Worm (Caenorhabditis elegans) whole organism, young adult: ENCODE measurements around the gene M03C11.3.

Source experiments
- C06A6.2 ChIP-seq: fragments of 200-800 bp; sonication (Bioruptor generic); conservative IDR thresholded peaks from 2 replicates; pipeline ENCODE4 v1.3.6; 2022; ENCODE audit warnings: missing genetic modification characterization, missing compliant biosample characterization
- F23B12.7 ChIP-seq: sonication (generic microtip); optimal IDR thresholded peaks from 2 replicates; lab custom pipeline; 2017; ENCODE audit warnings: missing genetic modification characterization, mild to moderate bottlenecking, missing compliant biosample characterization, antibody characterized with exemption, moderate library complexity; ENCODE audit not compliant: insufficient read depth
- F37B4.10 ChIP-seq: fragments of 200-800 bp; sonication (Bioruptor generic); IDR thresholded peaks from 2 replicates; pipeline ENCODE4 v1.3.6; 2022; ENCODE audit warnings: missing genetic modification characterization, missing compliant biosample characterization
- F49E8.2 ChIP-seq: sonication (generic microtip); optimal IDR thresholded peaks from 3 replicates; lab custom pipeline; 2017; ENCODE audit warnings: missing genetic modification characterization, mild to moderate bottlenecking, missing compliant biosample characterization, antibody characterized with exemption, moderate library complexity; ENCODE audit not compliant: insufficient read depth
- F55B11.4 ChIP-seq: sonication (generic microtip); optimal IDR thresholded peaks from 2 replicates; lab custom pipeline; 2016; ENCODE audit warnings: missing compliant biosample characterization, missing genetic modification characterization, borderline replicate concordance; ENCODE audit not compliant: insufficient read depth
- Y53G8AR.9 ChIP-seq: fragments of 200-800 bp; sonication (Bioruptor generic); conservative IDR thresholded peaks from 2 replicates; pipeline ENCODE4 v1.3.6; 2022; ENCODE audit warnings: missing genetic modification reagents, missing genetic modification characterization, missing compliant biosample characterization
- Y67H2A.10 ChIP-seq: fragments of 200-800 bp; sonication (Bioruptor generic); conservative IDR thresholded peaks from 2 replicates; pipeline ENCODE4 v1.3.6; 2022; ENCODE audit warnings: missing genetic modification reagents, missing genetic modification characterization, missing compliant biosample characterization
- Y95B8A.8 ChIP-seq: fragments of 200-800 bp; sonication (Bioruptor generic); IDR thresholded peaks from 2 replicates; pipeline ENCODE4 v1.3.6; 2022; ENCODE audit warnings: missing genetic modification reagents, missing genetic modification characterization, missing compliant biosample characterization
- aptf-2 ChIP-seq: fragments of 200-800 bp; sonication (Bioruptor generic); conservative IDR thresholded peaks from 2 replicates; pipeline ENCODE4 v1.3.6; 2022; ENCODE audit warnings: missing genetic modification reagents, missing genetic modification characterization, missing compliant biosample characterization
- atf-7 ChIP-seq: sonication (generic microtip); optimal IDR thresholded peaks from 2 replicates; lab custom pipeline; 2017; ENCODE audit warnings: mild to moderate bottlenecking, missing genetic modification characterization, missing compliant biosample characterization
- attf-5 ChIP-seq: fragments of 200-800 bp; sonication (Bioruptor generic); optimal IDR thresholded peaks from 2 replicates; lab custom pipeline; 2018; ENCODE audit warnings: mild to moderate bottlenecking, missing genetic modification characterization, missing compliant biosample characterization
- cebp-2 ChIP-seq: fragments of 200-800 bp; sonication (Bioruptor generic); IDR thresholded peaks from 2 replicates; pipeline ENCODE4 v1.3.6; 2022; ENCODE audit warnings: missing genetic modification characterization, missing compliant biosample characterization
- ceh-100 ChIP-seq: fragments of 200-800 bp; sonication (Bioruptor generic); IDR thresholded peaks from 2 replicates; pipeline ENCODE4 v1.3.6; 2022; ENCODE audit warnings: missing genetic modification reagents, missing genetic modification characterization, missing compliant biosample characterization
- ceh-27 ChIP-seq: fragments of 200-800 bp; sonication (Bioruptor generic); optimal IDR thresholded peaks from 2 replicates; lab custom pipeline; 2018; ENCODE audit warnings: mild to moderate bottlenecking, missing genetic modification characterization, moderate library complexity, missing compliant biosample characterization
- ceh-58 ChIP-seq: fragments of 200-800 bp; sonication (Bioruptor generic); IDR thresholded peaks from 2 replicates; pipeline ENCODE4 v1.3.6; 2022; ENCODE audit warnings: missing genetic modification characterization, missing compliant biosample characterization
- dpff-1 ChIP-seq: sonication (generic microtip); optimal IDR thresholded peaks from 2 replicates; lab custom pipeline; 2017; ENCODE audit warnings: mild to moderate bottlenecking, missing genetic modification characterization, missing compliant biosample characterization
- egl-44 ChIP-seq: fragments of 200-800 bp; sonication (Bioruptor generic); IDR thresholded peaks from 2 replicates; pipeline ENCODE4 v1.3.6; 2022; ENCODE audit warnings: missing genetic modification reagents, missing genetic modification characterization, missing compliant biosample characterization
- ekl-4 ChIP-seq: fragments of 200-800 bp; sonication (Bioruptor generic); IDR thresholded peaks from 2 replicates; pipeline ENCODE4 v1.3.6; 2022; ENCODE audit warnings: missing genetic modification reagents, missing genetic modification characterization, missing compliant biosample characterization
- him-1 ChIP-seq: sonication (generic microtip); optimal IDR thresholded peaks from 2 replicates; lab custom pipeline; 2016; ENCODE audit warnings: missing genotype, missing genetic modification reagents, missing genetic modification characterization, missing compliant biosample characterization
- hlh-12 ChIP-seq: sonication (generic microtip); optimal IDR thresholded peaks from 2 replicates; lab custom pipeline; 2016; ENCODE audit warnings: missing genetic modification characterization, missing compliant biosample characterization
- hrde-1 ChIP-seq: sonication (generic microtip); optimal IDR thresholded peaks from 2 replicates; lab custom pipeline; 2016; ENCODE audit warnings: missing genetic modification characterization, mild to moderate bottlenecking, missing compliant biosample characterization, moderate library complexity, missing genotype, missing genetic modification reagents, borderline replicate concordance
- hsf-1 ChIP-seq: fragments of 200-800 bp; sonication (Bioruptor generic); IDR thresholded peaks from 2 replicates; pipeline ENCODE4 v1.3.6; 2022; ENCODE audit warnings: missing genetic modification reagents, missing genetic modification characterization, missing compliant biosample characterization
- lin-26 ChIP-seq: fragments of 200-800 bp; sonication (Bioruptor generic); IDR thresholded peaks from 2 replicates; pipeline ENCODE4 v1.3.6; 2022; ENCODE audit warnings: missing genetic modification reagents, missing genetic modification characterization, missing compliant biosample characterization
- lin-35 ChIP-seq, 3 experiments: fragments of 150-350 bp in 2 of 3; sonication (generic microtip) in 1 of 3; optimal IDR thresholded peaks; 2 replicates each; lab custom pipeline; 2014 to 2018; ENCODE audit warnings: missing biosample characterization in 3 of 3, missing genetic modification characterization in 3 of 3, missing genetic modification reagents in 3 of 3
- lin-54 ChIP-seq: fragments of 200-800 bp; sonication (Bioruptor generic); optimal IDR thresholded peaks from 2 replicates; lab custom pipeline; 2018; ENCODE audit warnings: mild to moderate bottlenecking, missing genetic modification characterization, missing compliant biosample characterization
- lsl-1 ChIP-seq: fragments of 200-800 bp; sonication (Bioruptor generic); optimal IDR thresholded peaks from 2 replicates; lab custom pipeline; 2018; ENCODE audit warnings: mild to moderate bottlenecking, missing genetic modification characterization, moderate library complexity, missing compliant biosample characterization
- lsy-27 ChIP-seq: sonication (generic microtip); optimal IDR thresholded peaks from 2 replicates; lab custom pipeline; 2017; ENCODE audit warnings: missing genetic modification characterization, mild to moderate bottlenecking, missing compliant biosample characterization, antibody characterized with exemption, missing genotype, borderline replicate concordance; ENCODE audit not compliant: insufficient read depth
- madf-3 ChIP-seq: fragments of 200-800 bp; sonication (Bioruptor generic); IDR thresholded peaks from 2 replicates; pipeline ENCODE4 v1.3.6; 2022; ENCODE audit warnings: missing genetic modification reagents, missing genetic modification characterization, missing compliant biosample characterization
- madf-8 ChIP-seq: fragments of 200-800 bp; sonication (Bioruptor generic); conservative IDR thresholded peaks from 2 replicates; pipeline ENCODE4 v1.3.6; 2022; ENCODE audit warnings: missing genetic modification reagents, missing genetic modification characterization, missing compliant biosample characterization
- nfya-1 ChIP-seq: sonication (generic microtip); optimal IDR thresholded peaks from 2 replicates; lab custom pipeline; 2017; ENCODE audit warnings: antibody characterized with exemption, missing compliant biosample characterization, missing genetic modification characterization, borderline replicate concordance; ENCODE audit not compliant: insufficient read depth
- pha-4 ChIP-seq: fragments of 150-350 bp; sonication (generic microtip); optimal IDR thresholded peaks from 2 replicates; lab custom pipeline; 2014; ENCODE audit warnings: missing biosample characterization, missing genetic modification reagents, missing genetic modification characterization
- rcor-1 ChIP-seq: fragments of 200-800 bp; sonication (Bioruptor generic); IDR thresholded peaks from 2 replicates; pipeline ENCODE4 v1.3.6; 2022; ENCODE audit warnings: missing genetic modification reagents, missing genetic modification characterization, missing compliant biosample characterization
- rec-8 ChIP-seq, 2 experiments: sonication (generic microtip); optimal IDR thresholded peaks; 2 replicates each; lab custom pipeline; 2016; ENCODE audit warnings: mild to moderate bottlenecking in 2 of 2, missing genetic modification characterization in 2 of 2, missing genetic modification reagents in 2 of 2, missing genotype in 2 of 2, missing biosample characterization in 1 of 2, missing compliant biosample characterization in 1 of 2, moderate library complexity in 1 of 2
- repo-1 ChIP-seq: sonication (generic microtip); optimal IDR thresholded peaks from 2 replicates; lab custom pipeline; 2017; ENCODE audit warnings: mild to moderate bottlenecking, missing genetic modification characterization, missing compliant biosample characterization
- sdz-38 ChIP-seq: sonication (generic microtip); optimal IDR thresholded peaks from 2 replicates; lab custom pipeline; 2016; ENCODE audit warnings: missing genotype, missing genetic modification characterization, missing compliant biosample characterization
- snpc-1.1 ChIP-seq: sonication (generic microtip); optimal IDR thresholded peaks from 2 replicates; lab custom pipeline; 2017; ENCODE audit warnings: missing genetic modification characterization, mild to moderate bottlenecking, missing compliant biosample characterization, antibody characterized with exemption, moderate library complexity, missing genotype, missing genetic modification reagents; ENCODE audit not compliant: insufficient read depth
- sptf-2 ChIP-seq: fragments of 200-800 bp; sonication (Bioruptor generic); optimal IDR thresholded peaks from 2 replicates; lab custom pipeline; 2018; ENCODE audit warnings: mild to moderate bottlenecking, missing genetic modification characterization, missing compliant biosample characterization
- tbp1 ChIP-seq: fragments of 200-800 bp; sonication (Bioruptor generic); optimal IDR thresholded peaks from 2 replicates; lab custom pipeline; 2018; ENCODE audit warnings: mild to moderate bottlenecking, missing genetic modification characterization, missing compliant biosample characterization
- tbx-9 ChIP-seq: sonication (generic microtip); optimal IDR thresholded peaks from 2 replicates; lab custom pipeline; 2016; ENCODE audit warnings: borderline replicate concordance, missing genetic modification characterization, inconsistent platforms, missing compliant biosample characterization
- unc-130 ChIP-seq: sonication (generic microtip); optimal IDR thresholded peaks from 2 replicates; lab custom pipeline; 2016; ENCODE audit warnings: missing genetic modification reagents, missing genetic modification characterization, missing compliant biosample characterization
- zfh-2 ChIP-seq: fragments of 200-800 bp; sonication (Bioruptor generic); conservative IDR thresholded peaks from 2 replicates; pipeline ENCODE4 v1.3.6; 2022; ENCODE audit warnings: missing genetic modification reagents, missing genetic modification characterization, missing compliant biosample characterization
- zim-3 ChIP-seq: sonication (generic microtip); optimal IDR thresholded peaks from 2 replicates; lab custom pipeline; 2017; ENCODE audit warnings: mild to moderate bottlenecking, missing genetic modification characterization, moderate library complexity, missing compliant biosample characterization
- ztf-18 ChIP-seq: sonication (generic microtip); optimal IDR thresholded peaks from 2 replicates; lab custom pipeline; 2016; ENCODE audit warnings: missing genotype, mild to moderate bottlenecking, missing genetic modification characterization, missing compliant biosample characterization
- ztf-25 ChIP-seq: fragments of 200-800 bp; sonication (Bioruptor generic); IDR thresholded peaks from 2 replicates; pipeline ENCODE4 v1.3.6; 2022; ENCODE audit warnings: missing genetic modification reagents, missing genetic modification characterization, missing compliant biosample characterization
- ztf-28 ChIP-seq: fragments of 200-800 bp; sonication (Bioruptor generic); IDR thresholded peaks from 2 replicates; pipeline ENCODE4 v1.3.6; 2022; ENCODE audit warnings: missing genetic modification reagents, missing genetic modification characterization, missing compliant biosample characterization

M03C11.3 gene

DNA sequence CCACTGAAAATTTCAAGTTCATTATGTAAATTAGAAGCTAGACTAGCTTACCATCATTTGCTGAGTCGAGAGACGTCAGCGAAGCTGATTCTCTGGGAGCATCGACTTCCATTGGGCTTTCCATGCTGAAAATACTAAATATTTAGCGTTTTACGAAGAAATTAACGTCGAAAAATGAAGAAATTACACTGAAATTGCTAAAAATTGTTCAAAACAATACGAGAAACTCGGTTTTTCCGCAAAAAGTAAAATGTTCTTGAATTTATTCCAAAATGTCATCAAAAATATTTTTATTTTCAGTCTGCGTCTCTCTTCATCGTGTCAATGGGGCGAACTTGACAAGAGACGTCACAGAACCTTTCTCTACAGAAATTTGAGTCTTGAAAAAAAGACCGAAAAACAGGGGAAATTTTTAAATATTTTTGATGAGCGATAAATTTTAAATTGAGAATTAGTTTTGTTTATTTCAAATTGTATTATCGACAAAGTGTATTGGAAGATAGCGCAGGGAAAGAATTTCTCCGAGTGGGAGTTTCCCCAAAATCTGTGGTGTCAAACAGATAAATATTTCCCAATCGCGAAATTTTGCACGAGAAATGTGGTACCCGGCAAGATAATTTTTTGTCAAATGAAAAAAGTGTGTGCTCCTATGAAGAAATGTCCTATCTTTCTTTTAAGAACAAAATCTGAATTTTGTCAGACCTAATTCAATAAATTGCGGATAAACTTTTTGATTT lies 55.7 kb downstream of the M03C11.3 start, which contains the start of gene ecps-1 (continued):
- peak; percentile 91 for TF ChIP-seq ceh-27
- TF ChIP-seq attf-5 (GFP tag; lab: Kevin White, UChicago): peak; percentile 100
- TF ChIP-seq egl-44 (GFP tag; lab: Robert Waterston, UW): no peak
- TF ChIP-seq aptf-2: peak; percentile 74; the same call in 1 of the 2 replicates
- TF ChIP-seq repo-1 (tag; lab: Kevin White, UChicago): no peak
- peak; percentile 79 for TF ChIP-seq lsl-1 (GFP tag; lab: Kevin White, UChicago)
- no peak for TF ChIP-seq nfya-1
- peak; percentile 25; the same call in 1 of the 2 replicates for TF ChIP-seq lin-26
- TF ChIP-seq ztf-28 (GFP tag; lab: Robert Waterston, UW): peak; percentile 96
- peak; percentile 74 for TF ChIP-seq C06A6.2
- peak; percentile 61 for TF ChIP-seq ztf-18 (tag; lab: Kevin White, UChicago)
- no peak for TF ChIP-seq F55B11.4 (tag; lab: Kevin White, UChicago)
- no peak for TF ChIP-seq cebp-2
- TF ChIP-seq zfh-2 (GFP tag; lab: Robert Waterston, UW): no peak
- TF ChIP-seq lsy-27 (tag; lab: Kevin White, UChicago): peak; percentile 25
- TF ChIP-seq F37B4.10 (GFP tag; lab: Robert Waterston, UW): no peak
- TF ChIP-seq lin-35 (GFP tag; optimal IDR thresholded peaks at IDR 0.05; lab: Kevin White, UChicago): peak in 1 of 3 experiments; percentile 66
- TF ChIP-seq ztf-25 (GFP tag; lab: Robert Waterston, UW): peak; percentile 84
- peak; percentile 73 for TF ChIP-seq tbp1
- peak; percentile 93 for TF ChIP-seq unc-130 (GFP tag; lab: Kevin White, UChicago)
- TF ChIP-seq hlh-12: no peak
- peak; percentile 67 for TF ChIP-seq pha-4 (tag; lab: Kevin White, UChicago)
- TF ChIP-seq dpff-1: no peak
- TF ChIP-seq ekl-4: peak; percentile 84; the same call in 1 of the 2 replicates
- peak; percentile 84 for TF ChIP-seq F49E8.2 (tag; lab: Kevin White, UChicago)
- TF ChIP-seq rec-8 (tag; optimal IDR thresholded peaks at IDR 0.05; lab: Kevin White, UChicago): peak; percentile 6 to 37
- TF ChIP-seq him-1: no peak
- TF ChIP-seq ceh-100 (GFP tag; lab: Robert Waterston, UW): peak; percentile 100
- TF ChIP-seq zim-3 (tag; lab: Kevin White, UChicago): no peak
- TF ChIP-seq Y53G8AR.9 (GFP tag; lab: Robert Waterston, UW): 0 out of 2 replicates have a peak, but pooled peaks have one; percentile 30
- TF ChIP-seq atf-7 (tag; lab: Kevin White, UChicago): no peak
- TF ChIP-seq madf-8 (GFP tag; lab: Robert Waterston, UW): peak; percentile 68
- TF ChIP-seq snpc-1.1: peak; percentile 73
- no peak for TF ChIP-seq hsf-1 (GFP tag; lab: Robert Waterston, UW)
- TF ChIP-seq hrde-1 (tag; lab: Kevin White, UChicago): no peak
- peak; percentile 88 for TF ChIP-seq lin-54 (GFP tag; lab: Kevin White, UChicago)
- TF ChIP-seq F23B12.7: peak; percentile 87
- peak; percentile 93 for TF ChIP-seq rcor-1
- TF ChIP-seq sdz-38: no peak
- TF ChIP-seq Y95B8A.8 (GFP tag; lab: Robert Waterston, UW): peak; percentile 82
- no peak for TF ChIP-seq tbx-9 (tag; lab: Kevin White, UChicago)
- TF ChIP-seq ceh-58 (GFP tag; lab: Robert Waterston, UW): no peak
- TF ChIP-seq madf-3 (GFP tag; lab: Robert Waterston, UW): peak; percentile 79; the same call in 1 of the 2 replicates
- TF ChIP-seq sptf-2 (GFP tag; lab: Kevin White, UChicago): no peak
- peak; percentile 62; the same call in 1 of the 2 replicates for TF ChIP-seq Y67H2A.10 (GFP tag; lab: Robert Waterston, UW)
